Fruit fly (Drosophila melanogaster) whole organism, embryonic: ENCODE data around the gene Jhbp1.

Experiments
- Bteb2 ChIP-seq: fragments of 200-800 bp; sonication (Bioruptor generic); optimal IDR thresholded peaks from 2 replicates; lab custom pipeline; 2016; ENCODE audit warnings: missing biosample characterization, missing genetic modification characterization
- CG1024 ChIP-seq: fragments of 200-800 bp; sonication (Bioruptor generic); IDR thresholded peaks from 2 replicates; pipeline ENCODE4 v1.3.6; 2022; ENCODE audit warnings: missing biosample characterization, missing genetic modification characterization
- CG10267 ChIP-seq: fragments of 200-800 bp; sonication (Bioruptor generic); optimal IDR thresholded peaks from 2 replicates; lab custom pipeline; 2018; ENCODE audit warnings: missing biosample characterization, mild to moderate bottlenecking, missing genetic modification characterization, moderate library complexity
- CG10959 ChIP-seq: fragments of 200-800 bp; sonication (Bioruptor generic); IDR thresholded peaks from 2 replicates; pipeline ENCODE4 v1.3.6; 2022; ENCODE audit warnings: missing biosample characterization, missing genetic modification characterization
- CG11093 ChIP-seq: fragments of 200-800 bp; sonication (Bioruptor generic); IDR thresholded peaks from 3 replicates; pipeline ENCODE4 v1.3.6; 2022; ENCODE audit warnings: missing biosample characterization, missing genetic modification characterization
- CG12104 ChIP-seq: fragments of 200-800 bp; sonication (Bioruptor generic); optimal IDR thresholded peaks from 3 replicates; lab custom pipeline; 2016; ENCODE audit warnings: missing biosample characterization, missing genetic modification characterization
- CG12659 ChIP-seq: fragments of 200-800 bp; sonication (Bioruptor generic); optimal IDR thresholded peaks from 3 replicates; lab custom pipeline; 2017; ENCODE audit warnings: mild to moderate bottlenecking, missing biosample characterization, missing genetic modification reagents, missing genetic modification characterization
- CG15011 ChIP-seq: fragments of 200-800 bp; sonication (Bioruptor generic); optimal IDR thresholded peaks from 3 replicates; lab custom pipeline; 2018; ENCODE audit warnings: missing biosample characterization, mild to moderate bottlenecking, missing genetic modification characterization
- CG16815 ChIP-seq: fragments of 200-800 bp; sonication (Bioruptor generic); optimal IDR thresholded peaks from 3 replicates; lab custom pipeline; 2017; ENCODE audit warnings: missing biosample characterization, mild to moderate bottlenecking, missing genetic modification characterization
- CG17612 ChIP-seq: fragments of 200-800 bp; sonication (Bioruptor generic); IDR thresholded peaks from 2 replicates; pipeline ENCODE4 v1.3.6; 2022; ENCODE audit warnings: missing biosample characterization, missing genetic modification characterization
- CG18619 ChIP-seq: fragments of 200-800 bp; sonication (Bioruptor generic); optimal IDR thresholded peaks from 3 replicates; lab custom pipeline; 2017; ENCODE audit warnings: missing biosample characterization, mild to moderate bottlenecking, missing genetic modification characterization
- CG2199 ChIP-seq: fragments of 200-800 bp; sonication (Bioruptor generic); IDR thresholded peaks from 3 replicates; pipeline ENCODE4 v1.3.6; 2022; ENCODE audit warnings: missing biosample characterization, missing genetic modification characterization
- CG31388 ChIP-seq: fragments of 200-800 bp; sonication (Bioruptor generic); optimal IDR thresholded peaks from 2 replicates; lab custom pipeline; 2016; ENCODE audit warnings: missing biosample characterization, missing genetic modification characterization
- CG34422 ChIP-seq: fragments of 200-800 bp; sonication (Bioruptor generic); IDR thresholded peaks from 3 replicates; pipeline ENCODE4 v1.3.6; 2022; ENCODE audit warnings: missing biosample characterization, missing genetic modification characterization
- CG4360 ChIP-seq: fragments of 200-800 bp; sonication (Bioruptor generic); IDR thresholded peaks from 2 replicates; pipeline ENCODE4 v1.3.6; 2022; ENCODE audit warnings: missing biosample characterization, missing genetic modification characterization
- CG4617 ChIP-seq: fragments of 200-800 bp; sonication (Bioruptor generic); optimal IDR thresholded peaks from 3 replicates; lab custom pipeline; 2016; ENCODE audit warnings: missing biosample characterization, missing genetic modification characterization, borderline replicate concordance
- CG6654 ChIP-seq: fragments of 200-800 bp; sonication (Bioruptor generic); optimal IDR thresholded peaks from 2 replicates; lab custom pipeline; 2017; ENCODE audit warnings: missing biosample characterization, mild to moderate bottlenecking, missing genetic modification characterization
- CG7271 ChIP-seq: fragments of 200-800 bp; sonication (Bioruptor generic); optimal IDR thresholded peaks from 2 replicates; lab custom pipeline; 2018; ENCODE audit warnings: missing biosample characterization, mild to moderate bottlenecking, missing genetic modification characterization, moderate library complexity
- CG7357 ChIP-seq: fragments of 200-800 bp; sonication (Bioruptor generic); IDR thresholded peaks from 3 replicates; pipeline ENCODE4 v1.3.6; 2022; ENCODE audit warnings: missing biosample characterization, missing genetic modification characterization
- CG8359 ChIP-seq: fragments of 200-800 bp; sonication (Bioruptor generic); optimal IDR thresholded peaks from 2 replicates; lab custom pipeline; 2017; ENCODE audit warnings: missing biosample characterization, mild to moderate bottlenecking, missing genetic modification characterization, borderline replicate concordance
- CG8478 ChIP-seq: fragments of >200 bp; optimal IDR thresholded peaks from 2 replicates; lab custom pipeline; 2018
- CG9797 ChIP-seq: fragments of 200-800 bp; sonication (Bioruptor generic); optimal IDR thresholded peaks from 3 replicates; lab custom pipeline; 2018; ENCODE audit warnings: missing biosample characterization, mild to moderate bottlenecking, missing genetic modification characterization
- CG9817 ChIP-seq: fragments of 200-800 bp; sonication (Bioruptor generic); optimal IDR thresholded peaks from 2 replicates; lab custom pipeline; 2018; ENCODE audit warnings: missing biosample characterization, mild to moderate bottlenecking, missing genetic modification characterization, moderate library complexity
- Deaf1 ChIP-seq: fragments of 200-800 bp; optimal IDR thresholded peaks from 3 replicates; lab custom pipeline; 2019; ENCODE audit warnings: missing biosample characterization, mild to moderate bottlenecking, missing genetic modification characterization, moderate library complexity
- Dek ChIP-seq: fragments of 200-800 bp; sonication (Bioruptor generic); optimal IDR thresholded peaks from 3 replicates; lab custom pipeline; 2019; ENCODE audit warnings: missing biosample characterization, mild to moderate bottlenecking, missing genetic modification characterization, moderate library complexity
- Doc2 ChIP-seq: fragments of 200-800 bp; sonication (Bioruptor generic); IDR thresholded peaks from 2 replicates; pipeline ENCODE4 v1.3.6; 2022; ENCODE audit warnings: missing biosample characterization, missing genetic modification characterization
- H2.0 ChIP-seq: fragments of 200-800 bp; sonication (Bioruptor generic); IDR thresholded peaks from 2 replicates; pipeline ENCODE4 v1.3.6; 2022; ENCODE audit warnings: missing biosample characterization, missing genetic modification characterization
- HmgZ ChIP-seq: fragments of 200-800 bp; sonication (Bioruptor generic); optimal IDR thresholded peaks from 2 replicates; lab custom pipeline; 2018; ENCODE audit warnings: missing biosample characterization, mild to moderate bottlenecking, missing genetic modification characterization
- Hmx ChIP-seq: fragments of 200-800 bp; sonication (Bioruptor generic); optimal IDR thresholded peaks from 2 replicates; lab custom pipeline; 2016; ENCODE audit warnings: missing biosample characterization, missing genetic modification characterization
- Hr3 ChIP-seq: fragments of 200-800 bp; sonication (Bioruptor generic); optimal IDR thresholded peaks from 3 replicates; lab custom pipeline; 2016; ENCODE audit warnings: missing biosample characterization, missing genetic modification characterization
- Hr39 ChIP-seq: fragments of >200 bp; optimal IDR thresholded peaks from 2 replicates; lab custom pipeline; 2017
- MESR4 ChIP-seq: fragments of 200-800 bp; sonication (Bioruptor generic); optimal IDR thresholded peaks from 2 replicates; lab custom pipeline; 2018; ENCODE audit warnings: missing biosample characterization, mild to moderate bottlenecking, missing genetic modification characterization, moderate library complexity
- Ravus ChIP-seq: fragments of 200-800 bp; sonication (Bioruptor generic); IDR thresholded peaks from 2 replicates; pipeline ENCODE4 v1.3.6; 2022; ENCODE audit warnings: missing biosample characterization, missing genetic modification characterization
- Six4 ChIP-seq: fragments of 200-800 bp; sonication (Bioruptor generic); optimal IDR thresholded peaks from 2 replicates; lab custom pipeline; 2016; ENCODE audit warnings: missing biosample characterization, missing genetic modification characterization
- ara ChIP-seq: fragments of 200-800 bp; sonication (Bioruptor generic); IDR thresholded peaks from 2 replicates; pipeline ENCODE4 v1.3.6; 2022; ENCODE audit warnings: missing biosample characterization, missing genetic modification characterization
- bigmax ChIP-seq: fragments of 200-800 bp; sonication (Bioruptor generic); optimal IDR thresholded peaks from 2 replicates; lab custom pipeline; 2018; ENCODE audit warnings: missing biosample characterization, mild to moderate bottlenecking, missing genetic modification characterization
- danr ChIP-seq: fragments of 200-800 bp; sonication (Bioruptor generic); IDR thresholded peaks from 2 replicates; pipeline ENCODE4 v1.3.6; 2022; ENCODE audit warnings: missing biosample characterization, missing genetic modification characterization
- dpn ChIP-seq, 2 experiments: fragments of 200-800 bp; sonication (Bioruptor generic); optimal IDR thresholded peaks; 3 replicates each; lab custom pipeline; 2016; ENCODE audit warnings: missing biosample characterization in 2 of 2, missing genetic modification characterization in 2 of 2
- ems ChIP-seq: fragments of 200-800 bp; sonication (Bioruptor generic); optimal IDR thresholded peaks from 3 replicates; lab custom pipeline; 2016; ENCODE audit warnings: missing biosample characterization, missing genetic modification characterization
- ewg ChIP-seq: fragments of 200-800 bp; sonication (Bioruptor generic); optimal IDR thresholded peaks from 3 replicates; lab custom pipeline; 2017; ENCODE audit warnings: mild to moderate bottlenecking, missing biosample characterization, missing genetic modification reagents, missing genetic modification characterization
- eyg ChIP-seq: fragments of 200-800 bp; sonication (Bioruptor generic); optimal IDR thresholded peaks from 3 replicates; lab custom pipeline; 2016; ENCODE audit warnings: missing biosample characterization, missing genetic modification characterization
- fd3F ChIP-seq: fragments of 200-800 bp; sonication (Bioruptor generic); optimal IDR thresholded peaks from 2 replicates; lab custom pipeline; 2018; ENCODE audit warnings: missing biosample characterization, mild to moderate bottlenecking, missing genetic modification characterization, moderate library complexity
- grn ChIP-seq: fragments of 200-800 bp; sonication (Bioruptor generic); optimal IDR thresholded peaks from 3 replicates; lab custom pipeline; 2017; ENCODE audit warnings: missing biosample characterization, missing genetic modification characterization
- gsb ChIP-seq: fragments of 200-800 bp; sonication (Bioruptor generic); IDR thresholded peaks from 2 replicates; pipeline ENCODE4 v1.3.6; 2022; ENCODE audit warnings: missing biosample characterization, missing genetic modification characterization
- her ChIP-seq: fragments of 200-800 bp; sonication (Bioruptor generic); optimal IDR thresholded peaks from 2 replicates; lab custom pipeline; 2016; ENCODE audit warnings: missing biosample characterization, missing genetic modification characterization
- lola ChIP-seq, 3 experiments: fragments of >200 bp in 2 of 3; fragments of 200-800 bp in 1 of 3; sonication (Bioruptor generic) in 1 of 3; optimal IDR thresholded peaks; 2 replicates each; lab custom pipeline; 2017 to 2019; ENCODE audit warnings: missing biosample characterization in 3 of 3, missing genetic modification characterization in 3 of 3, mild to moderate bottlenecking in 1 of 3, moderate library complexity in 1 of 3
- nau ChIP-seq: fragments of 200-800 bp; sonication (Bioruptor generic); optimal IDR thresholded peaks from 3 replicates; lab custom pipeline; 2017; ENCODE audit warnings: missing biosample characterization, mild to moderate bottlenecking, missing genetic modification characterization, missing genetic modification reagents
- phol ChIP-seq: fragments of 200-800 bp; sonication (Bioruptor generic); optimal IDR thresholded peaks from 3 replicates; lab custom pipeline; 2018; ENCODE audit warnings: missing biosample characterization, mild to moderate bottlenecking, missing genetic modification characterization, moderate library complexity
- sd ChIP-seq: fragments of 200-800 bp; sonication (Bioruptor generic); optimal IDR thresholded peaks from 3 replicates; lab custom pipeline; 2018; ENCODE audit warnings: missing biosample characterization, mild to moderate bottlenecking, missing genetic modification characterization, moderate library complexity
- tap ChIP-seq: fragments of 200-800 bp; optimal IDR thresholded peaks from 3 replicates; lab custom pipeline; 2019; ENCODE audit warnings: missing biosample characterization, mild to moderate bottlenecking, missing genetic modification characterization, moderate library complexity
- tin ChIP-seq: fragments of 200-800 bp; sonication (Bioruptor generic); optimal IDR thresholded peaks from 3 replicates; lab custom pipeline; 2016; ENCODE audit warnings: missing biosample characterization, missing genetic modification characterization
- unpg ChIP-seq: fragments of 200-800 bp; sonication (Bioruptor generic); optimal IDR thresholded peaks from 3 replicates; lab custom pipeline; 2018; ENCODE audit warnings: missing biosample characterization, mild to moderate bottlenecking, missing genetic modification characterization, moderate library complexity
- wek ChIP-seq: fragments of 200-800 bp; sonication (Bioruptor generic); optimal IDR thresholded peaks from 3 replicates; lab custom pipeline; 2018; ENCODE audit warnings: missing biosample characterization, mild to moderate bottlenecking, missing genetic modification characterization, moderate library complexity

The Jhbp1 gene

dm6 chr3R:4962689-4963088, 2.6 kb upstream of the Jhbp1 start (continued):
- no peak for TF ChIP-seq Six4 (GFP tag; lab: Kevin White, UChicago)
- no peak for TF ChIP-seq H2.0 (GFP tag; lab: Robert Waterston, UW)
- no peak for TF ChIP-seq CG15011 (GFP tag; lab: Kevin White, UChicago)
- TF ChIP-seq Hmx (GFP tag; lab: Kevin White, UChicago) = no peak
- no peak for TF ChIP-seq Hr3 (GFP tag; lab: Kevin White, UChicago)
- no peak for TF ChIP-seq CG1024 (GFP tag; lab: Robert Waterston, UW)
- peak in 1 of 2 experiments; percentile 2 for TF ChIP-seq dpn (GFP tag; optimal IDR thresholded peaks at IDR 0.05; lab: Kevin White, UChicago)
- no peak for TF ChIP-seq CG8359
- TF ChIP-seq CG10959 (GFP tag; lab: Robert Waterston, UW) = no peak
- TF ChIP-seq CG8478 (lab: Kevin White, UChicago) = no peak
- peak; percentile 12 for TF ChIP-seq CG12659 (GFP tag; lab: Kevin White, UChicago)
- no peak for TF ChIP-seq CG7271
- no peak for TF ChIP-seq CG31388 (GFP tag; lab: Kevin White, UChicago)
- TF ChIP-seq nau (GFP tag; lab: Kevin White, UChicago) = no peak
- TF ChIP-seq ara (GFP tag; lab: Robert Waterston, UW) = no peak
- TF ChIP-seq CG4617 (GFP tag; lab: Kevin White, UChicago) = no peak
- TF ChIP-seq grn (GFP tag; lab: Kevin White, UChicago) = no peak
- peak; percentile 100 for TF ChIP-seq CG2199 (GFP tag; lab: Robert Waterston, UW)
- TF ChIP-seq MESR4 = no peak
- no peak for TF ChIP-seq CG18619 (GFP tag; lab: Kevin White, UChicago)
- no peak for TF ChIP-seq fd3F (GFP tag; lab: Kevin White, UChicago)
- no peak for TF ChIP-seq CG17612 (GFP tag; lab: Robert Waterston, UW)
- no peak for TF ChIP-seq CG16815 (GFP tag; lab: Kevin White, UChicago)
- TF ChIP-seq tin (GFP tag; lab: Kevin White, UChicago) = no peak
- TF ChIP-seq eyg (GFP tag; lab: Kevin White, UChicago) = no peak
- TF ChIP-seq Ravus (GFP tag; lab: Robert Waterston, UW) = no peak
- no peak for TF ChIP-seq CG11093 (GFP tag; lab: Robert Waterston, UW)
- TF ChIP-seq CG34422 (GFP tag; lab: Robert Waterston, UW) = no peak
- no peak for TF ChIP-seq CG12104 (GFP tag; lab: Kevin White, UChicago)
- TF ChIP-seq lola (GFP tag; optimal IDR thresholded peaks at IDR 0.05; lab: Kevin White, UChicago) = peak in 1 of 3 experiments; percentile 10
- TF ChIP-seq wek (GFP tag; lab: Kevin White, UChicago) = no peak
- no peak for TF ChIP-seq ewg (GFP tag; lab: Kevin White, UChicago)
- peak; percentile 67 for TF ChIP-seq HmgZ (tag; lab: Kevin White, UChicago)
- no peak for TF ChIP-seq CG9797 (GFP tag; lab: Kevin White, UChicago)
- no peak for TF ChIP-seq Bteb2 (GFP tag; lab: Kevin White, UChicago)
- TF ChIP-seq CG4360 (GFP tag; lab: Robert Waterston, UW) = no peak
- peak; percentile 3 for TF ChIP-seq her
- TF ChIP-seq CG6654 (GFP tag; lab: Kevin White, UChicago) = no peak
- TF ChIP-seq bigmax (GFP tag; lab: Kevin White, UChicago) = no peak
- no peak for TF ChIP-seq Deaf1 (tag; lab: Kevin White, UChicago)
- TF ChIP-seq ems (GFP tag; lab: Kevin White, UChicago) = no peak
- no peak for TF ChIP-seq CG9817 (tag; lab: Kevin White, UChicago)
- TF ChIP-seq phol (tag; lab: Kevin White, UChicago) = peak; percentile 20
- TF ChIP-seq tap = no peak
- TF ChIP-seq CG7357 (GFP tag; lab: Robert Waterston, UW) = no peak
- TF ChIP-seq gsb (GFP tag; lab: Robert Waterston, UW) = no peak
- TF ChIP-seq Dek = no peak
- no peak for TF ChIP-seq CG10267 (tag; lab: Kevin White, UChicago)
- TF ChIP-seq Doc2 (GFP tag; lab: Robert Waterston, UW) = no peak
- no peak for TF ChIP-seq danr (GFP tag; lab: Robert Waterston, UW)
- TF ChIP-seq Hr39 (lab: Kevin White, UChicago) = no peak
- no peak for TF ChIP-seq unpg (GFP tag; lab: Kevin White, UChicago)
- peak; percentile 43 for TF ChIP-seq sd (tag; lab: Kevin White, UChicago)
